Worm (Caenorhabditis elegans): ENCODE results near the gene H04M03.3.

H04M03.3 gene

DNA sequence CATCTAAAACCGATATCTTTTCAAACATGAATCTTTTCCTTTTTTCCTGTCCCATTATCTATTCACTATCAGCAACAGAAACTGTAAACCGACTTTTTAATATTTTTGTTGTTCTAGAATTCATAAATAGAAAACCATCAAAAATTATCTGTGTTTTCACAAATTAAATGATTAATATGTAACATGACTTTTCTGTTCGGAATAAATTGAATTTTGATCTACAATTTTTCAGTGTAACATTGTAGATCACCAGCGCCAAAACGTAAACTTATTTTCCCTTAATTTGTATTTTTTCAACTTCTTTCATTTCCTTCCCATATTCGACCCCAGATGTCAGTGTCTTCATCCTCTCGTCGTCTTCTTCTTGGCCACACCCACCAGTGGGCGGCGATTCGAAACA lies at the start of gene H04M03.3:
Gene H04M03.3, plus strand, starts transcription at position 301 of the 400 bp plus-strand sequence.
- TF ChIP-seq isw-1 (GFP tag; IDR thresholded peaks at IDR 0.05) (no peak), tlp-1 (tag; optimal IDR thresholded peaks at IDR 0.05) (no peak), dsc-1 (tag; optimal IDR thresholded peaks at IDR 0.05) (no peak), ceh-82 (tag; optimal IDR thresholded peaks at IDR 0.05) (no peak), grh-1 (GFP tag; IDR thresholded peaks at IDR 0.05) (no peak), hlh-4 (tag; optimal IDR thresholded peaks at IDR 0.05) (no peak), swsn-7 (tag; optimal IDR thresholded peaks at IDR 0.05) (no peak)

DNA sequence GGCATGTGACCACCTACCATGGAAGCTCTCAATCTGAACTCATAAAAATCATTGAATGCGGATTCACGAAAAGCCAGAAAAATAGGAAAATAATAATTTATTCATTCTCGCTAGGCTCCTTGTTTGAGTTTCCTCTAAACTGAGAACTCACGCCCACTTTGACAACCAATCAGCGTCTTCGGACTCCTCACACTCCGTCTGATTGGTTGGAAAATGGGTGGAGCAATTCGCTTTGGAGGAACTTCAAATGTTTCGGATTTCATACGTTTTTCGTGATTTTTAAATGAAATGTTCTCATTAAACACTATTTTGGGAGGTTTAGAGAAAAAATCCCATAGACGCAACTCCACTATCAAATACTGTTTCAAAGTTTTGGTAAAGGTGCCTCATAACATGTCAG lies 48.5 kb upstream of the H04M03.3 start:
- no peak for TF ChIP-seq nhr-76 (tag; optimal IDR thresholded peaks at IDR 0.05)
- no peak for TF ChIP-seq mab-9 (GFP tag; IDR thresholded peaks at IDR 0.05)
- no peak for TF ChIP-seq nhr-12 (tag; optimal IDR thresholded peaks at IDR 0.05)
- no peak for TF ChIP-seq nhr-11 (tag; optimal IDR thresholded peaks at IDR 0.05)
- no peak for TF ChIP-seq lin-13 (GFP tag; optimal IDR thresholded peaks at IDR 0.05)
- TF ChIP-seq efl-1 (optimal IDR thresholded peaks at IDR 0.05): no peak
- TF ChIP-seq efl-1 (GFP tag; optimal IDR thresholded peaks at IDR 0.05 in 1 of 2): peak in 1 of 2 experiments; percentile 58
- no peak for TF ChIP-seq sptf-1 (tag; optimal IDR thresholded peaks at IDR 0.05)

DNA sequence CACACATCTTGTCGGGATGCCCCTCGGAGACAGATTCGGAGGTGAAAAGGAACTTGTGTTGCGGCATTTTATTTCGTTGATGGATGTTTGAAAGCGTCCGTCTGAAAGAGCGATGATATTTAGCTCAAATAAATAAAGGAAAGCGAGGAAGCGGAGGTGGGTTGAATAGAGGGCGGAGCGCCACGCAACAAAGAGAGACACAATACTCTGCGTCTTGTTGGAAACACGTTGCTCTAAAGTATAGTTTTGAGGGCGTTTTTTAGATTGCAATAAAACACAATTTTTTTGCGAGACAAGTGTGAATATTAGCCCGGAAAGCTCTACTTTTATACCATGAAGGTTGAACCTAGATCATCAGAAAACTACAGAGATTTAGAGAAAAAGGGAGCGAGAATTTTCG lies 45.1 kb upstream of the H04M03.3 start, which contains the start of gene sams-4:
Gene sams-4, minus strand, starts transcription at position 101 of the 400 bp plus-strand sequence.
- TF ChIP-seq snu-23 (GFP tag; optimal IDR thresholded peaks at IDR 0.05): no peak
- no peak for TF ChIP-seq ets-5 (GFP tag; IDR thresholded peaks at IDR 0.05)
- TF ChIP-seq egl-13 (tag; optimal IDR thresholded peaks at IDR 0.05): no peak
- no peak for TF ChIP-seq C16A3.4 (tag; optimal IDR thresholded peaks at IDR 0.05)
- no peak for TF ChIP-seq lin-15B (tag; optimal IDR thresholded peaks at IDR 0.05)
- no peak for TF ChIP-seq aha-1 (tag; optimal IDR thresholded peaks at IDR 0.05)
- no peak for TF ChIP-seq nhr-77 (tag; optimal IDR thresholded peaks at IDR 0.05)
- no peak for TF ChIP-seq fos-1 (tag; optimal IDR thresholded peaks at IDR 0.05)
- no peak for TF ChIP-seq egl-27 (tag; optimal IDR thresholded peaks at IDR 0.05)
- TF ChIP-seq rnt-1 (tag; optimal IDR thresholded peaks at IDR 0.05): no peak
- no peak for TF ChIP-seq alr-1 (tag; optimal IDR thresholded peaks at IDR 0.05; ENCODE audit: borderline replicate concordance)
- no peak for TF ChIP-seq F16B12.6 (tag; optimal IDR thresholded peaks at IDR 0.05)
- TF ChIP-seq skn-1 (tag; optimal IDR thresholded peaks at IDR 0.05): no peak
- TF ChIP-seq ceh-88 (GFP tag; IDR thresholded peaks at IDR 0.05): no peak

DNA sequence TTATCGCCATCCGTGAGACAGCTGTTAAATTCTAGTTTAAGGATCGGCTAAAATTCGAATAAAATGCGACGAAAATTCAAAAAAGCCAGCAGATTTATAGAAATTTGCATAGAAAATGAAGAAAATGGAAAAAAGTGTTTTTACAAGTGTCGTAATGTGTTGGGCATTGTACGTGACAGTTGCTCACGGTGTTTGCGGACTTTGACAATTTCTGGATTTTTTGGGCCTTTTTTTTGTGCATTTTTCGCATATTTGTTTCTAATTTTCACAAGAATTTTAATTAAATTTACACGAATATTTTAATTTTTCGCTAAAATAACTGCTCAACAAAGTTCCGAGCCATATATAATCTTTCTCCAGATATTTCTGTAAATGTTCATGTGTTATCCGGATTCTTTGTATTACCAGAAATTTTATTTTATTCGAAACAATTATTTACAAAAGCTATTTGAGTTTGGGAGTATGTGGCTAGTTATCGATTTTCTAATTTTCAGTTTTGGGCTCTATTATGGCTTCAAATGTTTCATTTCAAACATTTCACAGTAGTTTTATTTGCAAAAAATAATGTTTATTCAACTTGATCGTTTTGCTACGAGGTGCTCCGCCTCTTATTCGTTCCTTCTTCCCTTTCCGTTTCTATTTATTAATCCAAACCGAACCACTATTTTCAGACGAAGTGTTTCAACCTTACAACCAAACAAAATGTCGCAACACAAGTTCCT lies 43.2 kb upstream of the H04M03.3 start, which contains the start of gene sams-3:
Gene sams-3, plus strand, starts transcription at position 672 of the 722 bp plus-strand sequence.
- TF ChIP-seq grh-1 (GFP tag; IDR thresholded peaks at IDR 0.05): no peak
- TF ChIP-seq nhr-19 (GFP tag; conservative IDR thresholded peaks at IDR 0.05): peak; percentile 51
- TF ChIP-seq nhr-71 (tag; optimal IDR thresholded peaks at IDR 0.05): peak; percentile 68
- no peak for TF ChIP-seq fkh-10 (GFP tag; optimal IDR thresholded peaks at IDR 0.05)
- TF ChIP-seq isw-1 (GFP tag; IDR thresholded peaks at IDR 0.05): peak; percentile 15; the same call in 1 of the 2 replicates
- peak; percentile 57 for TF ChIP-seq lin-39 (tag; optimal IDR thresholded peaks at IDR 0.05)
- TF ChIP-seq nhr-20 (tag; optimal IDR thresholded peaks at IDR 0.05): peak; percentile 44
- peak; percentile 96 for TF ChIP-seq tbx-2 (tag; optimal IDR thresholded peaks at IDR 0.05)
- TF ChIP-seq zag-1 (tag; optimal IDR thresholded peaks at IDR 0.05): no peak
- TF ChIP-seq blmp-1 (tag; optimal IDR thresholded peaks at IDR 0.05): peak; percentile 15
- TF ChIP-seq sptf-1 (tag; optimal IDR thresholded peaks at IDR 0.05): no peak
- no peak for TF ChIP-seq C04F5.9 (tag; optimal IDR thresholded peaks at IDR 0.05)
- TF ChIP-seq dpl-1 (GFP tag; optimal IDR thresholded peaks at IDR 0.05): peak; percentile 26 to 68 (median 67)
- TF ChIP-seq F16B12.6 (tag; optimal IDR thresholded peaks at IDR 0.05): peak; percentile 93
- TF ChIP-seq pqm-1 (tag; optimal IDR thresholded peaks at IDR 0.05): no peak
- no peak for TF ChIP-seq mef-2 (tag; optimal IDR thresholded peaks at IDR 0.05)
- TF ChIP-seq lsy-2 (tag; optimal IDR thresholded peaks at IDR 0.05): peak; percentile 70 to 73
- TF ChIP-seq swsn-7 (tag; optimal IDR thresholded peaks at IDR 0.05): peak; percentile 57
- TF ChIP-seq ceh-88 (GFP tag; IDR thresholded peaks at IDR 0.05): no peak
- no peak for TF ChIP-seq Y116A8C.19 (tag; optimal IDR thresholded peaks at IDR 0.05; ENCODE audit: borderline replicate concordance)
- peak; percentile 51 for TF ChIP-seq rnt-1 (tag; optimal IDR thresholded peaks at IDR 0.05)
- peak; percentile 12 for TF ChIP-seq irx-1 (tag; optimal IDR thresholded peaks at IDR 0.05)
- no peak for TF ChIP-seq lin-14 (GFP tag; optimal IDR thresholded peaks at IDR 0.05)
- TF ChIP-seq lin-15B (tag; optimal IDR thresholded peaks at IDR 0.05): no peak
- TF ChIP-seq nhr-12 (tag; optimal IDR thresholded peaks at IDR 0.05): no peak
- peak; percentile 28 for TF ChIP-seq nhr-90 (tag; optimal IDR thresholded peaks at IDR 0.05; ENCODE audit: poor library complexity)
- TF ChIP-seq fos-1 (tag; optimal IDR thresholded peaks at IDR 0.05): no peak
- TF ChIP-seq tlp-1 (tag; optimal IDR thresholded peaks at IDR 0.05): no peak
- no peak for TF ChIP-seq sox-4 (tag; optimal IDR thresholded peaks at IDR 0.05)

Data from whole organism, L1 larva.